Fruit fly (Drosophila melanogaster): Measurements from ENCODE around the gene CG31300.

CG31300 gene

DNA sequence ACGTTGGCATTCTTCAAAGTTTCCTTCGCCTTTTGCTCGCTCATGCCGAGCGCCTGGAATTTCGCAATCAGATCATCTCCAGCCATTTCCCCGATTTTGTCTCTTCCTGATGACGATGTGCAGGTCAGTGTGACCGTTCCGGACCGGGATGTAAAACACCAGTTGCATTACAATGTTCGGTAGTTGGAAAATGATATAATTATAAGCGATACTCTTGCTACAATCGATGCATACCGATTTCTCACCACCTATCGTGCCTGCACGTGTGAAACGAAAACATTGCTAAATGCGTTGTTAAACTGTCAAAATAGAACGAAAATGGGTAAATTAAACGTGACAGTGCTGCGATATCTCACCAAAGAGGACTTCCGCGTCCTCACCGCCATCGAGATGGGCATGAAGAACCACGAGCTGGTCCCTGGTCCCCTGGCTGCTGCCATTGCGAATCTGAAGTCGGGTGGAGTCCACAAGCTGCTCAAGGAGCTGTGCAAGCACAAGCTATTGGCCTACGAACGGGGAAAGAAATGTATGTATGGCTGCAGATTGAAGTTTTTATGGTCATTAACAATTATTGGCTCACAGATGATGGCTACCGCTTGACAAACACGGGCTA is 17.7 kb upstream of the CG31300 start, which contains the start of the genes GlnRS and RIOK2 (continued):
- peak; percentile 78 for TF ChIP-seq Med (GFP tag)
- no peak for TF ChIP-seq schlank (tag; optimal IDR thresholded peaks at IDR 0.05)
- TF ChIP-seq CG17361 (GFP tag; IDR thresholded peaks at IDR 0.05), result no peak
- TF ChIP-seq CG7928 (GFP tag; optimal IDR thresholded peaks at IDR 0.05), result no peak
- TF ChIP-seq Fer2 (tag; optimal IDR thresholded peaks at IDR 0.05), result no peak
- no peak for TF ChIP-seq Gug (GFP tag; IDR thresholded peaks at IDR 0.05)
- TF ChIP-seq GATAe (GFP tag; conservative IDR thresholded peaks at IDR 0.05), result no peak
- no peak for TF ChIP-seq Hr3 (GFP tag; optimal IDR thresholded peaks at IDR 0.05)
- TF ChIP-seq vnd (GFP tag; IDR thresholded peaks at IDR 0.05; ENCODE audit: partially characterized antibody), result peak; percentile 92
- no peak for TF ChIP-seq cad (GFP tag; optimal IDR thresholded peaks at IDR 0.05)
- no peak for TF ChIP-seq pfk (GFP tag; optimal IDR thresholded peaks at IDR 0.05)
- TF ChIP-seq Dll (GFP tag; IDR thresholded peaks at IDR 0.05; ENCODE audit: partially characterized antibody), result peak; percentile 95
- TF ChIP-seq caup (GFP tag; optimal IDR thresholded peaks at IDR 0.05; ENCODE audit: severe bottlenecking), result no peak
- TF ChIP-seq CG10267 (tag; optimal IDR thresholded peaks at IDR 0.05), result peak; percentile 62
- no peak for TF ChIP-seq org-1 (GFP tag; optimal IDR thresholded peaks at IDR 0.05)
- no peak for TF ChIP-seq CG3163 (GFP tag; optimal IDR thresholded peaks at IDR 0.05)
- no peak for TF ChIP-seq zf30C (GFP tag; optimal IDR thresholded peaks at IDR 0.05)
- TF ChIP-seq gfzf (GFP tag; optimal IDR thresholded peaks at IDR 0.05), result peak; percentile 91
- no peak for TF ChIP-seq fd64A (GFP tag; optimal IDR thresholded peaks at IDR 0.05)
- peak in 1 of 3 experiments; percentile 12 for TF ChIP-seq Stat92E (GFP tag; optimal IDR thresholded peaks at IDR 0.05)
- no peak for TF ChIP-seq Hand (GFP tag; optimal IDR thresholded peaks at IDR 0.05)
- no peak for TF ChIP-seq E2f1 (GFP tag; IDR thresholded peaks at IDR 0.05)
- no peak for TF ChIP-seq CG12155 (GFP tag; optimal IDR thresholded peaks at IDR 0.05)
- no peak for TF ChIP-seq danr (GFP tag; IDR thresholded peaks at IDR 0.05)
- no peak for TF ChIP-seq CG10565 (GFP tag; optimal IDR thresholded peaks at IDR 0.05)
- TF ChIP-seq Dip2 (GFP tag; IDR thresholded peaks at IDR 0.05), result no peak
- no peak for TF ChIP-seq CG16815 (GFP tag; optimal IDR thresholded peaks at IDR 0.05)
- TF ChIP-seq btn (GFP tag; optimal IDR thresholded peaks at IDR 0.05), result no peak
- TF ChIP-seq br (optimal IDR thresholded peaks at IDR 0.05), result no peak
- TF ChIP-seq CG11696 (GFP tag; IDR thresholded peaks at IDR 0.05), result no peak
- no peak for TF ChIP-seq ase (GFP tag; IDR thresholded peaks at IDR 0.05)
- TF ChIP-seq Ptx1 (GFP tag; IDR thresholded peaks at IDR 0.05), result no peak
- TF ChIP-seq Bteb2 (GFP tag; optimal IDR thresholded peaks at IDR 0.05), result no peak
- TF ChIP-seq CG1603 (tag; optimal IDR thresholded peaks at IDR 0.05), result peak; percentile 94
- TF ChIP-seq Doc3 (GFP tag; IDR thresholded peaks at IDR 0.05; ENCODE audit: partially characterized antibody), result peak; percentile 92
- TF ChIP-seq CG6765 (GFP tag; optimal IDR thresholded peaks at IDR 0.05), result no peak
- no peak for TF ChIP-seq CG1233 (GFP tag; optimal IDR thresholded peaks at IDR 0.05)
- no peak for TF ChIP-seq da (GFP tag; optimal IDR thresholded peaks at IDR 0.05)
- TF ChIP-seq sisA (GFP tag; IDR thresholded peaks at IDR 0.05), result no peak
- TF ChIP-seq CG30020 (tag; optimal IDR thresholded peaks at IDR 0.05), result peak; percentile 94
- no peak for TF ChIP-seq CG2875 (GFP tag; optimal IDR thresholded peaks at IDR 0.05)
- no peak for TF ChIP-seq CG13296 (GFP tag; optimal IDR thresholded peaks at IDR 0.05)
- TF ChIP-seq gem (tag; optimal IDR thresholded peaks at IDR 0.05), result no peak
- TF ChIP-seq CTCF (GFP tag; optimal IDR thresholded peaks at IDR 0.05), result peak; percentile 10
- no peak for TF ChIP-seq CG7745 (tag; optimal IDR thresholded peaks at IDR 0.05)
- no peak for TF ChIP-seq az2 (GFP tag; optimal IDR thresholded peaks at IDR 0.05)
- no peak for TF ChIP-seq CG18599 (GFP tag; optimal IDR thresholded peaks at IDR 0.05)
- no peak for TF ChIP-seq CG10462 (GFP tag; optimal IDR thresholded peaks at IDR 0.05)
- TF ChIP-seq CkIIα-i1 (GFP tag; IDR thresholded peaks at IDR 0.05), result no peak
- TF ChIP-seq CG15479 (GFP tag; optimal IDR thresholded peaks at IDR 0.05), result no peak
- peak; percentile 50 for TF ChIP-seq CG3995 (GFP tag; optimal IDR thresholded peaks at IDR 0.05)
